Worm (Caenorhabditis elegans) whole organism, L4 larva: Measurements from ENCODE around the gene T05C12.15.

Experiments
- F26F4.8 ChIP-seq: fragments of 200-800 bp; sonication (Bioruptor generic); conservative IDR thresholded peaks from 2 replicates; pipeline ENCODE4 v1.3.6; 2022; ENCODE audit warnings: missing genetic modification characterization, missing compliant biosample characterization
- F37D6.2 ChIP-seq: sonication (generic microtip); optimal IDR thresholded peaks from 2 replicates; lab custom pipeline; 2016; ENCODE audit warnings: mild to moderate bottlenecking, missing genetic modification characterization, missing compliant biosample characterization
- T20F7.1 ChIP-seq: fragments of 200-800 bp; sonication (Bioruptor generic); optimal IDR thresholded peaks from 2 replicates; lab custom pipeline; 2018; ENCODE audit warnings: mild to moderate bottlenecking, missing genetic modification characterization, missing compliant biosample characterization
- Y105C5A.15 ChIP-seq: fragments of 200-800 bp; sonication (Bioruptor generic); IDR thresholded peaks from 2 replicates; pipeline ENCODE4 v1.3.6; 2022; ENCODE audit warnings: missing genetic modification characterization, missing compliant biosample characterization
- ZK337.2 ChIP-seq: fragments of 200-800 bp; sonication (Bioruptor generic); IDR thresholded peaks from 2 replicates; pipeline ENCODE4 v1.3.6; 2022; ENCODE audit warnings: missing genetic modification reagents, missing genetic modification characterization, missing compliant biosample characterization
- ZK546.5 ChIP-seq, 2 experiments: sonication (generic microtip); optimal IDR thresholded peaks; 2 replicates each; lab custom pipeline; 2017; ENCODE audit warnings: missing biosample characterization in 2 of 2, missing genetic modification characterization in 2 of 2
- aha-1 ChIP-seq: fragments of 150-350 bp; peaks from one replicate; lab custom pipeline; 2014; ENCODE audit warnings: missing biosample characterization, missing genetic modification characterization
- ama-1 ChIP-seq: fragments of 150-350 bp; optimal IDR thresholded peaks from 2 replicates; lab custom pipeline; 2014; ENCODE audit warnings: inconsistent platforms, mixed read lengths
- arid-1 ChIP-seq: fragments of 200-800 bp; sonication (Bioruptor generic); conservative IDR thresholded peaks from 2 replicates; pipeline ENCODE4 v1.3.6; 2022; ENCODE audit warnings: missing genetic modification reagents, missing genetic modification characterization, missing compliant biosample characterization
- ceh-28 ChIP-seq: fragments of 150-350 bp; optimal IDR thresholded peaks from 2 replicates; lab custom pipeline; 2014; ENCODE audit warnings: missing biosample characterization, missing genetic modification reagents, missing genetic modification characterization
- ceh-32 ChIP-seq: sonication (generic microtip); optimal IDR thresholded peaks from 2 replicates; lab custom pipeline; 2016; ENCODE audit warnings: mild to moderate bottlenecking, missing genetic modification characterization, missing compliant biosample characterization; ENCODE audit not compliant: poor library complexity
- ceh-62 ChIP-seq: sonication (generic microtip); optimal IDR thresholded peaks from 2 replicates; lab custom pipeline; 2017; ENCODE audit warnings: missing biosample characterization, missing genetic modification characterization
- ceh-82 ChIP-seq: sonication (generic microtip); optimal IDR thresholded peaks from 2 replicates; lab custom pipeline; 2017; ENCODE audit warnings: missing biosample characterization, missing genetic modification characterization
- ces-1 ChIP-seq: fragments of 150-350 bp; sonication (generic microtip); optimal IDR thresholded peaks from 4 replicates; lab custom pipeline; 2014; ENCODE audit warnings: missing biosample characterization, missing genetic modification reagents, missing genetic modification characterization
- cey-2 ChIP-seq: sonication (generic microtip); optimal IDR thresholded peaks from 3 replicates; lab custom pipeline; 2017; ENCODE audit warnings: missing genetic modification characterization, mild to moderate bottlenecking, missing compliant biosample characterization, antibody characterized with exemption, borderline replicate concordance; ENCODE audit not compliant: insufficient read depth
- ctbp-1 ChIP-seq: fragments of 200-800 bp; sonication (Bioruptor generic); IDR thresholded peaks from 2 replicates; pipeline ENCODE4 v1.3.6; 2022; ENCODE audit warnings: missing genetic modification reagents, missing genetic modification characterization, missing compliant biosample characterization
- daf-19 ChIP-seq: fragments of 200-800 bp; sonication (Bioruptor generic); conservative IDR thresholded peaks from 2 replicates; pipeline ENCODE4 v1.3.6; 2022; ENCODE audit warnings: missing genetic modification characterization, missing compliant biosample characterization
- dmd-6 ChIP-seq: fragments of 200-800 bp; sonication (Bioruptor generic); IDR thresholded peaks from 2 replicates; pipeline ENCODE4 v1.3.6; 2022; ENCODE audit warnings: missing genetic modification reagents, missing genetic modification characterization, missing compliant biosample characterization
- dmd-8 ChIP-seq: fragments of 200-800 bp; sonication (Bioruptor generic); IDR thresholded peaks from 2 replicates; pipeline ENCODE4 v1.3.6; 2022; ENCODE audit warnings: missing genetic modification characterization, missing compliant biosample characterization
- gei-8 ChIP-seq: fragments of 200-800 bp; sonication (Bioruptor generic); optimal IDR thresholded peaks from 2 replicates; lab custom pipeline; 2018; ENCODE audit warnings: mild to moderate bottlenecking, missing genetic modification characterization, missing compliant biosample characterization
- hlh-11 ChIP-seq: fragments of 200-800 bp; sonication (Bioruptor generic); optimal IDR thresholded peaks from 2 replicates; lab custom pipeline; 2018; ENCODE audit warnings: mild to moderate bottlenecking, missing genetic modification characterization, missing compliant biosample characterization
- hlh-30 ChIP-seq: sonication (generic microtip); optimal IDR thresholded peaks from 2 replicates; lab custom pipeline; 2017; ENCODE audit warnings: antibody characterized with exemption, mild to moderate bottlenecking, missing genetic modification characterization, missing compliant biosample characterization; ENCODE audit not compliant: insufficient read depth
- hmg-1.1 ChIP-seq: fragments of 200-800 bp; sonication (Bioruptor generic); IDR thresholded peaks from 2 replicates; pipeline ENCODE4 v1.3.6; 2022; ENCODE audit warnings: missing genetic modification reagents, missing genetic modification characterization, missing compliant biosample characterization
- lin-15B ChIP-seq: fragments of 150-350 bp; sonication (generic microtip); optimal IDR thresholded peaks from 3 replicates; lab custom pipeline; 2014; ENCODE audit warnings: missing biosample characterization, missing genetic modification characterization
- lin-29 ChIP-seq: fragments of 200-800 bp; sonication (Bioruptor generic); IDR thresholded peaks from 2 replicates; pipeline ENCODE4 v1.3.6; 2022; ENCODE audit warnings: missing genetic modification reagents, missing genetic modification characterization, missing compliant biosample characterization
- madf-5 ChIP-seq, 2 experiments: fragments of 200-800 bp; sonication (Bioruptor generic); IDR thresholded peaks; 2 replicates each; pipeline ENCODE4 v1.3.6; 2022; ENCODE audit warnings: missing compliant biosample characterization in 2 of 2, missing genetic modification characterization in 2 of 2
- madf-9 ChIP-seq: fragments of 200-800 bp; sonication (Bioruptor generic); conservative IDR thresholded peaks from 2 replicates; pipeline ENCODE4 v1.3.6; 2022; ENCODE audit warnings: missing genetic modification reagents, missing genetic modification characterization, missing compliant biosample characterization
- mdt-29 ChIP-seq: fragments of 200-800 bp; sonication (Bioruptor generic); IDR thresholded peaks from 2 replicates; pipeline ENCODE4 v1.3.6; 2022; ENCODE audit warnings: missing genetic modification reagents, missing genetic modification characterization, missing compliant biosample characterization
- mep-1 ChIP-seq: fragments of 150-350 bp; sonication (generic microtip); optimal IDR thresholded peaks from 3 replicates; lab custom pipeline; 2014; ENCODE audit warnings: missing biosample characterization, missing genetic modification characterization
- nhr-10 ChIP-seq: fragments of 150-350 bp; optimal IDR thresholded peaks from 2 replicates; lab custom pipeline; 2014; ENCODE audit warnings: missing biosample characterization, missing genetic modification characterization
- nhr-102 ChIP-seq: sonication (generic microtip); optimal IDR thresholded peaks from 2 replicates; lab custom pipeline; 2016; ENCODE audit warnings: mild to moderate bottlenecking, missing genetic modification characterization, moderate library complexity, missing compliant biosample characterization
- nhr-11 ChIP-seq: fragments of 150-350 bp; optimal IDR thresholded peaks from 2 replicates; lab custom pipeline; 2014; ENCODE audit warnings: missing biosample characterization, missing genetic modification characterization
- nhr-25 ChIP-seq: sonication (generic microtip); optimal IDR thresholded peaks from 2 replicates; lab custom pipeline; 2017; ENCODE audit warnings: missing genetic modification characterization, mild to moderate bottlenecking, missing compliant biosample characterization, antibody characterized with exemption, moderate library complexity, borderline replicate concordance; ENCODE audit not compliant: insufficient read depth
- nhr-42 ChIP-seq: fragments of 200-800 bp; sonication (Bioruptor generic); IDR thresholded peaks from 2 replicates; pipeline ENCODE4 v1.3.6; 2022; ENCODE audit warnings: missing genetic modification characterization, missing compliant biosample characterization
- nhr-48 ChIP-seq: sonication (generic microtip); optimal IDR thresholded peaks from 2 replicates; lab custom pipeline; 2016; ENCODE audit warnings: mild to moderate bottlenecking, missing genetic modification characterization, missing compliant biosample characterization
- nhr-76 ChIP-seq: fragments of 150-350 bp; optimal IDR thresholded peaks from 2 replicates; lab custom pipeline; 2014; ENCODE audit warnings: missing biosample characterization, missing genetic modification characterization
- php-3 ChIP-seq: fragments of 200-800 bp; sonication (Bioruptor generic); IDR thresholded peaks from 2 replicates; pipeline ENCODE4 v1.3.6; 2022; ENCODE audit warnings: missing genetic modification reagents, missing genetic modification characterization, missing compliant biosample characterization
- saeg-2 ChIP-seq: fragments of 200-800 bp; sonication (Bioruptor generic); IDR thresholded peaks from 2 replicates; pipeline ENCODE4 v1.3.6; 2022; ENCODE audit warnings: missing genetic modification reagents, missing genetic modification characterization, missing compliant biosample characterization
- snpc-4 ChIP-seq: fragments of 150-350 bp; optimal IDR thresholded peaks from 2 replicates; lab custom pipeline; 2014; ENCODE audit warnings: missing biosample characterization, missing genetic modification characterization
- spr-3 ChIP-seq: fragments of 200-800 bp; sonication (Bioruptor generic); optimal IDR thresholded peaks from 2 replicates; lab custom pipeline; 2018; ENCODE audit warnings: mild to moderate bottlenecking, missing genetic modification characterization, missing compliant biosample characterization
- unc-62 ChIP-seq, 3 experiments: fragments of 150-350 bp in 1 of 3; sonication (generic microtip); optimal IDR thresholded peaks in 2 of 3; peaks in 1 of 3; 1 replicate in 1 of 3; 2 replicates in 2 of 3; lab custom pipeline; 2014 to 2017; ENCODE audit warnings: missing biosample characterization in 3 of 3, missing genetic modification characterization in 3 of 3, missing genetic modification reagents in 3 of 3, missing genotype in 1 of 3
- zag-1 ChIP-seq: fragments of 150-350 bp; optimal IDR thresholded peaks from 2 replicates; lab custom pipeline; 2014; ENCODE audit warnings: missing biosample characterization, missing genetic modification characterization
- zfp-2 ChIP-seq: sonication (generic microtip); optimal IDR thresholded peaks from 2 replicates; lab custom pipeline; 2016; ENCODE audit warnings: mild to moderate bottlenecking, missing genetic modification characterization, missing compliant biosample characterization
- zip-2 ChIP-seq: fragments of 150-350 bp; optimal IDR thresholded peaks from 2 replicates; lab custom pipeline; 2014; ENCODE audit warnings: missing biosample characterization, missing genetic modification characterization
- ztf-11 ChIP-seq: fragments of 150-350 bp; optimal IDR thresholded peaks from 2 replicates; lab custom pipeline; 2014; ENCODE audit warnings: missing biosample characterization, missing genetic modification characterization

Gene T05C12.15

ce11 chrII:8128273-8129039 is 40.9 kb upstream of the T05C12.15 start (continued):
- TF ChIP-seq cey-2 (tag; lab: Kevin White, UChicago) (no peak), daf-19 (no peak), Y105C5A.15 (GFP tag; lab: Robert Waterston, UW) (no peak), nhr-102 (tag; lab: Kevin White, UChicago) (no peak), saeg-2 (GFP tag; lab: Robert Waterston, UW) (no peak), spr-3 (GFP tag; lab: Kevin White, UChicago) (no peak), snpc-4 (tag; lab: Kevin White, UChicago) (no peak), lin-29 (GFP tag; lab: Robert Waterston, UW) (no peak), T20F7.1 (peak; percentile 47)

- TF ChIP-seq hlh-30 (tag; lab: Kevin White, UChicago) (peak; percentile 40), unc-62 (GFP tag; optimal IDR thresholded peaks at IDR 0.05 in 1 of 2; lab: Kevin White, UChicago) (no peak), unc-62 (tag; optimal IDR thresholded peaks at IDR 0.05; lab: Kevin White, UChicago) (no peak), mep-1 (tag; lab: Kevin White, UChicago) (peak; percentile 56), ceh-82 (tag; lab: Kevin White, UChicago) (no peak)
Measured at ce11 chrII:8129040-8129387, 40.4 kb upstream of the T05C12.15 start.

- no peak for TF ChIP-seq ces-1
- TF ChIP-seq hmg-1.1 (GFP tag; lab: Robert Waterston, UW) = no peak
- TF ChIP-seq ZK546.5 (tag; optimal IDR thresholded peaks at IDR 0.05; lab: Kevin White, UChicago) = no peak
- TF ChIP-seq ceh-32 (tag; lab: Kevin White, UChicago) = no peak
- TF ChIP-seq madf-5 (GFP tag; IDR thresholded peaks at IDR 0.05; lab: Robert Waterston, UW) = no peak
- no peak for TF ChIP-seq ceh-28 (tag; lab: Kevin White, UChicago)
- TF ChIP-seq Y105C5A.15 (GFP tag; lab: Robert Waterston, UW) = no peak
- TF ChIP-seq dmd-8 (GFP tag; lab: Robert Waterston, UW) = no peak
- TF ChIP-seq ctbp-1 (GFP tag; lab: Robert Waterston, UW) = no peak
- TF ChIP-seq lin-15B (tag; lab: Kevin White, UChicago) = no peak
- TF ChIP-seq mdt-29 (GFP tag; lab: Robert Waterston, UW) = no peak
- no peak for TF ChIP-seq zag-1 (tag; lab: Kevin White, UChicago)
- TF ChIP-seq ama-1 = no peak
- TF ChIP-seq zip-2 (tag; lab: Kevin White, UChicago) = no peak
- no peak for TF ChIP-seq nhr-48 (tag; lab: Kevin White, UChicago)
- no peak for TF ChIP-seq snpc-4 (tag; lab: Kevin White, UChicago)
- TF ChIP-seq zfp-2 (tag; lab: Kevin White, UChicago) = no peak
- TF ChIP-seq ZK337.2 (GFP tag; lab: Robert Waterston, UW) = no peak
- TF ChIP-seq hlh-11 (tag; lab: Kevin White, UChicago) = peak; percentile 18
- TF ChIP-seq gei-8 (GFP tag; lab: Kevin White, UChicago) = no peak
- no peak for TF ChIP-seq nhr-10
- TF ChIP-seq dmd-6 (GFP tag; lab: Robert Waterston, UW) = peak; percentile 46; the same call in 1 of the 2 replicates
- TF ChIP-seq nhr-11 (tag; lab: Kevin White, UChicago) = no peak
- no peak for TF ChIP-seq madf-9 (GFP tag; lab: Robert Waterston, UW)
- TF ChIP-seq F37D6.2 (tag; lab: Kevin White, UChicago) = no peak
- TF ChIP-seq spr-3 (GFP tag; lab: Kevin White, UChicago) = no peak
- no peak for TF ChIP-seq nhr-76
- TF ChIP-seq F26F4.8 = no peak
- TF ChIP-seq arid-1 (GFP tag; lab: Robert Waterston, UW) = no peak
- TF ChIP-seq aha-1 (tag; lab: Kevin White, UChicago) = peak; percentile 70
- no peak for TF ChIP-seq ceh-62 (tag; lab: Kevin White, UChicago)
- TF ChIP-seq nhr-25 (tag; lab: Kevin White, UChicago) = peak; percentile 30
- TF ChIP-seq ztf-11 (tag; lab: Kevin White, UChicago) = no peak
- TF ChIP-seq nhr-42 = no peak
- TF ChIP-seq nhr-102 (tag; lab: Kevin White, UChicago) = no peak
- no peak for TF ChIP-seq T20F7.1
- TF ChIP-seq php-3 (GFP tag; lab: Robert Waterston, UW) = no peak
Measured at ce11 chrII:8129495-8130010, 39.8 kb upstream of the T05C12.15 start, which contains the start of gene ulp-4. Gene ulp-4 (plus strand): TSS chrII:8129960.
